Worm (Caenorhabditis elegans) whole organism, mixed stage, embryonic: ENCODE data around the gene R04B5.11.
A peak's percentile ranks its signal among the peaks of the same experiment; 100 is the strongest.

ENCODE experiments used
- M03D4.4 ChIP-seq: sonication (generic microtip); optimal IDR thresholded peaks from 2 replicates; lab custom pipeline; 2017; ENCODE audit warnings: mild to moderate bottlenecking, missing genetic modification characterization, missing compliant biosample characterization
- bed-3 ChIP-seq: fragments of 200-800 bp; sonication (Bioruptor generic); optimal IDR thresholded peaks from 3 replicates; lab custom pipeline; 2018; ENCODE audit warnings: mild to moderate bottlenecking, missing genetic modification characterization, moderate library complexity, missing compliant biosample characterization
- blmp-1 ChIP-seq: fragments of 150-350 bp; optimal IDR thresholded peaks from 2 replicates; lab custom pipeline; 2014; ENCODE audit warnings: missing biosample characterization, missing genetic modification characterization
- ceh-39 ChIP-seq: fragments of 150-350 bp; optimal IDR thresholded peaks from 2 replicates; lab custom pipeline; 2014; ENCODE audit warnings: missing biosample characterization, missing genetic modification characterization
- ceh-43 ChIP-seq: fragments of 200-800 bp; sonication (Bioruptor generic); optimal IDR thresholded peaks from 2 replicates; lab custom pipeline; 2018; ENCODE audit warnings: mild to moderate bottlenecking, missing genetic modification characterization, moderate library complexity, missing compliant biosample characterization
- ceh-83 ChIP-seq: fragments of 200-800 bp; sonication (Bioruptor generic); optimal IDR thresholded peaks from 2 replicates; lab custom pipeline; 2018; ENCODE audit warnings: mild to moderate bottlenecking, missing genetic modification characterization, missing compliant biosample characterization
- ces-1 ChIP-seq: fragments of 150-350 bp; optimal IDR thresholded peaks from 2 replicates; lab custom pipeline; 2014; ENCODE audit warnings: missing biosample characterization, missing genetic modification reagents, missing genetic modification characterization
- cnd-1 ChIP-seq: fragments of 200-800 bp; sonication (Bioruptor generic); optimal IDR thresholded peaks from 2 replicates; lab custom pipeline; 2018; ENCODE audit warnings: mild to moderate bottlenecking, missing genetic modification characterization, missing compliant biosample characterization
- drap-1 ChIP-seq: fragments of 200-800 bp; sonication (Bioruptor generic); optimal IDR thresholded peaks from 3 replicates; lab custom pipeline; 2018; ENCODE audit warnings: mild to moderate bottlenecking, missing genetic modification characterization, missing compliant biosample characterization
- elt-1 ChIP-seq: sonication (generic microtip); optimal IDR thresholded peaks from 2 replicates; lab custom pipeline; 2017; ENCODE audit warnings: missing genetic modification characterization, mild to moderate bottlenecking, missing compliant biosample characterization, antibody characterized with exemption, moderate library complexity, borderline replicate concordance; ENCODE audit not compliant: insufficient read depth
- elt-3 ChIP-seq: fragments of 150-350 bp; optimal IDR thresholded peaks from 2 replicates; lab custom pipeline; 2014; ENCODE audit warnings: missing biosample characterization, missing genetic modification characterization
- flh-1 ChIP-seq: fragments of 200-800 bp; sonication (Bioruptor generic); optimal IDR thresholded peaks from 2 replicates; lab custom pipeline; 2018; ENCODE audit warnings: mild to moderate bottlenecking, missing genetic modification characterization, moderate library complexity, missing compliant biosample characterization
- ham-2 ChIP-seq: fragments of 200-800 bp; sonication (Bioruptor generic); optimal IDR thresholded peaks from 2 replicates; lab custom pipeline; 2018; ENCODE audit warnings: mild to moderate bottlenecking, missing genetic modification characterization, missing compliant biosample characterization
- hlh-1 ChIP-seq: fragments of 150-350 bp; optimal IDR thresholded peaks from 2 replicates; lab custom pipeline; 2014; ENCODE audit warnings: missing biosample characterization, missing genetic modification reagents, missing genetic modification characterization
- lin-13 ChIP-seq: fragments of 150-350 bp; optimal IDR thresholded peaks from 2 replicates; lab custom pipeline; 2014; ENCODE audit warnings: missing biosample characterization, missing genetic modification characterization
- lin-32 ChIP-seq: fragments of 200-800 bp; sonication (Bioruptor generic); optimal IDR thresholded peaks from 2 replicates; lab custom pipeline; 2018; ENCODE audit warnings: mild to moderate bottlenecking, missing genetic modification characterization, missing compliant biosample characterization
- lsy-2 ChIP-seq: fragments of 150-350 bp; optimal IDR thresholded peaks from 2 replicates; lab custom pipeline; 2014; ENCODE audit warnings: missing biosample characterization, missing genetic modification characterization
- mab-5 ChIP-seq: fragments of 150-350 bp; optimal IDR thresholded peaks from 2 replicates; lab custom pipeline; 2014; ENCODE audit warnings: missing biosample characterization, missing genetic modification characterization
- mep-1 ChIP-seq: fragments of 150-350 bp; optimal IDR thresholded peaks from 2 replicates; lab custom pipeline; 2017; ENCODE audit warnings: missing biosample characterization, missing genetic modification reagents, missing genetic modification characterization, inconsistent platforms
- mls-2 ChIP-seq: sonication (generic microtip); optimal IDR thresholded peaks from 2 replicates; lab custom pipeline; 2016; ENCODE audit warnings: mild to moderate bottlenecking, missing genetic modification characterization, moderate library complexity, missing compliant biosample characterization
- nhr-12 ChIP-seq: fragments of 150-350 bp; optimal IDR thresholded peaks from 2 replicates; lab custom pipeline; 2014; ENCODE audit warnings: missing biosample characterization, missing genetic modification characterization
- nhr-2 ChIP-seq: fragments of 150-350 bp; optimal IDR thresholded peaks from 2 replicates; lab custom pipeline; 2014; ENCODE audit warnings: missing biosample characterization, missing genetic modification characterization
- nhr-237 ChIP-seq: fragments of 150-350 bp; optimal IDR thresholded peaks from 2 replicates; lab custom pipeline; 2014; ENCODE audit warnings: missing biosample characterization, missing genetic modification characterization
- nhr-28 ChIP-seq: fragments of 150-350 bp; optimal IDR thresholded peaks from 2 replicates; lab custom pipeline; 2014; ENCODE audit warnings: missing biosample characterization, missing genetic modification characterization
- nhr-76 ChIP-seq: sonication (generic microtip); optimal IDR thresholded peaks from 2 replicates; lab custom pipeline; 2017; ENCODE audit warnings: missing biosample characterization, missing genetic modification characterization
- pha-4 ChIP-seq: fragments of 150-350 bp; optimal IDR thresholded peaks from 2 replicates; lab custom pipeline; 2018; ENCODE audit warnings: missing biosample characterization, missing genetic modification reagents, missing genetic modification characterization
- sem-2 ChIP-seq: fragments of 200-800 bp; sonication (Bioruptor generic); optimal IDR thresholded peaks from 2 replicates; lab custom pipeline; 2018; ENCODE audit warnings: mild to moderate bottlenecking, missing genetic modification characterization, missing compliant biosample characterization
- snpc-4 ChIP-seq: fragments of 150-350 bp; optimal IDR thresholded peaks from 2 replicates; lab custom pipeline; 2014; ENCODE audit warnings: missing biosample characterization, missing genetic modification characterization
- sptf-1 ChIP-seq: sonication (generic microtip); optimal IDR thresholded peaks from 2 replicates; lab custom pipeline; 2017; ENCODE audit warnings: mild to moderate bottlenecking, missing genetic modification characterization, moderate library complexity, missing compliant biosample characterization
- tbx-8 ChIP-seq: fragments of 200-800 bp; sonication (Bioruptor generic); optimal IDR thresholded peaks from 2 replicates; lab custom pipeline; 2018; ENCODE audit warnings: mild to moderate bottlenecking, missing genetic modification characterization, moderate library complexity, missing compliant biosample characterization
- unc-120 ChIP-seq: sonication (generic microtip); optimal IDR thresholded peaks from 2 replicates; lab custom pipeline; 2017; ENCODE audit warnings: missing genetic modification characterization, missing compliant biosample characterization; ENCODE audit not compliant: poor library complexity, severe bottlenecking
- unc-39 ChIP-seq: fragments of 150-350 bp; optimal IDR thresholded peaks from 2 replicates; lab custom pipeline; 2014; ENCODE audit warnings: missing biosample characterization, missing genetic modification characterization
- unc-62 ChIP-seq: fragments of 150-350 bp; optimal IDR thresholded peaks from 2 replicates; lab custom pipeline; 2014; ENCODE audit warnings: missing biosample characterization, missing genetic modification reagents, missing genetic modification characterization
- zip-8 ChIP-seq: fragments of 150-350 bp; optimal IDR thresholded peaks from 2 replicates; lab custom pipeline; 2014; ENCODE audit warnings: missing biosample characterization, missing genetic modification characterization
- ztf-11 ChIP-seq: fragments of 150-350 bp; optimal IDR thresholded peaks from 2 replicates; lab custom pipeline; 2014; ENCODE audit warnings: missing biosample characterization, missing genetic modification characterization

The R04B5.11 gene

DNA sequence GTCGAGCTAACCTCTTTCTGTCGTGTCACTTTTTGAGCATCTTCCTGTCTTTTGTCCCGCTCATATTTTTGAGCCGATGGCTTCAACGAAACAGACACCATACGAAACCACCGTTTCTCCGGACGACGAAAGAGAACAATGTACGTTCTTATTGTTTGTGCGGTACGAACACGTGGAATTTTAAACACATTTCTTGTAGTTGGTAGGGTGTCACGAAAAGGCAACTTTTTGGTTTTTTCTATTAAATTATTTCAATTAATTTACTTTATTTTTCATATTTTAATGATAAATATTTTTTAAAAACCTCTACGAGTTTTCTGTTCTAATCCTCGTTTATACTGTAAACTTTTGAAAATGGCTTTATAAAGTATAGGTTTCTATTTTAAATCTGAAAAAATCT is at the start of gene R04B5.11:
Gene R04B5.11, minus strand, starts transcription at position 101 of the 400 bp plus-strand sequence.
- no peak for TF ChIP-seq ces-1 (GFP tag; lab: Kevin White, UChicago)
- no peak for TF ChIP-seq nhr-76 (tag; lab: Kevin White, UChicago)
- TF ChIP-seq unc-62 (GFP tag; lab: Kevin White, UChicago), result no peak
- no peak for TF ChIP-seq tbx-8
- TF ChIP-seq zip-8, result no peak
- no peak for TF ChIP-seq elt-1
- TF ChIP-seq ztf-11 (tag; lab: Kevin White, UChicago), result no peak

ce11 chrV:10134077-10134693 is 43.1 kb upstream of the R04B5.11 start, which contains the start of the genes C08B6.18, wdr-20 and C08B6.8:
Gene C08B6.18 (minus strand): TSS chrV:10134127.
Gene wdr-20 (minus strand): TSS chrV:10134158.
Gene C08B6.8 (plus strand): TSS chrV:10134643.
- TF ChIP-seq lin-13 (tag; lab: Kevin White, UChicago), result no peak
- TF ChIP-seq snpc-4 (tag; lab: Kevin White, UChicago), result no peak
- peak; percentile 40 for TF ChIP-seq ces-1 (GFP tag; lab: Kevin White, UChicago)
- no peak for TF ChIP-seq blmp-1 (tag; lab: Kevin White, UChicago)
- TF ChIP-seq ceh-43, result no peak
- TF ChIP-seq sptf-1 (tag; lab: Kevin White, UChicago), result no peak
- TF ChIP-seq lsy-2, result peak; percentile 41
- no peak for TF ChIP-seq mab-5
- TF ChIP-seq ham-2 (GFP tag; lab: Kevin White, UChicago), result no peak
- no peak for TF ChIP-seq cnd-1
- no peak for TF ChIP-seq M03D4.4
- no peak for TF ChIP-seq elt-3 (tag; lab: Kevin White, UChicago)
- no peak for TF ChIP-seq lin-32 (GFP tag; lab: Kevin White, UChicago)
- TF ChIP-seq hlh-1 (tag; lab: Kevin White, UChicago), result no peak
- TF ChIP-seq zip-8, result no peak
- TF ChIP-seq nhr-2 (tag; lab: Kevin White, UChicago), result no peak
- no peak for TF ChIP-seq ztf-11 (tag; lab: Kevin White, UChicago)
- no peak for TF ChIP-seq flh-1 (GFP tag; lab: Kevin White, UChicago)
- TF ChIP-seq nhr-237, result peak; percentile 26
- no peak for TF ChIP-seq nhr-28
- no peak for TF ChIP-seq unc-62 (GFP tag; lab: Kevin White, UChicago)
- TF ChIP-seq drap-1, result no peak
- no peak for TF ChIP-seq unc-120
- TF ChIP-seq nhr-12 (tag; lab: Kevin White, UChicago), result no peak
- TF ChIP-seq sem-2 (GFP tag; lab: Kevin White, UChicago), result no peak
- TF ChIP-seq ceh-83 (GFP tag; lab: Kevin White, UChicago), result no peak
- peak; percentile 59 for TF ChIP-seq mep-1
- TF ChIP-seq tbx-8, result no peak
- no peak for TF ChIP-seq bed-3 (GFP tag; lab: Kevin White, UChicago)
- TF ChIP-seq mls-2, result no peak
- no peak for TF ChIP-seq unc-39 (tag; lab: Kevin White, UChicago)
- no peak for TF ChIP-seq nhr-76 (tag; lab: Kevin White, UChicago)
- peak; percentile 26 for TF ChIP-seq pha-4
- TF ChIP-seq ceh-39 (tag; lab: Kevin White, UChicago), result no peak
- TF ChIP-seq elt-1, result no peak

DNA sequence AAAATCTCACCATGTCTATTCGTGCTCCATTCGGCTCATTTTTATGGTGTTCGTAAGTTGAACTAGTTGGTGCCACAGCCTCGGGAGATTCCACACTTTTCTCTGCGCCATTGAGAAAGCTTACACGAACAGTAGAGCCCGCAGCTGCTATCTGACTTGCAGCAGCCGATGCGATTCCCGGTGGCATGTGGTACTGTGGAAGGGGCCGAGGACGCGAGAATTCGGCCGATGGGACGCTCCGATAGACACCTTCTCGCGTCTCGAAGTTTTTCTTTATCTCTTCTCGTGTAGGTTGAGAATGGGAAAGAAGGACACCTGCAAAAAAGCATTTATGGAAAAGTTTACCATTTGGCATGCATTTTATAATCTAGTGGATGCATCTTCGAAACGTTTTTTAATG is 42.2 kb upstream of the R04B5.11 start:
- no peak for TF ChIP-seq unc-39 (tag; lab: Kevin White, UChicago)
- TF ChIP-seq sptf-1 (tag; lab: Kevin White, UChicago), result no peak
- TF ChIP-seq elt-1, result no peak
- TF ChIP-seq blmp-1 (tag; lab: Kevin White, UChicago), result no peak
- TF ChIP-seq zip-8, result no peak
- no peak for TF ChIP-seq lin-32 (GFP tag; lab: Kevin White, UChicago)
- TF ChIP-seq ces-1 (GFP tag; lab: Kevin White, UChicago), result no peak
- TF ChIP-seq ham-2 (GFP tag; lab: Kevin White, UChicago), result no peak
- TF ChIP-seq nhr-12 (tag; lab: Kevin White, UChicago), result no peak
- TF ChIP-seq elt-3 (tag; lab: Kevin White, UChicago), result no peak
- no peak for TF ChIP-seq ceh-43
- TF ChIP-seq unc-120, result no peak
- TF ChIP-seq mab-5, result no peak
- TF ChIP-seq hlh-1 (tag; lab: Kevin White, UChicago), result no peak

ce11 chrV:10130195-10130594 is 39.1 kb upstream of the R04B5.11 start, which contains the start of gene aos-1:
Gene aos-1 (minus strand): TSS chrV:10130295.
- TF ChIP-seq drap-1, result no peak
- TF ChIP-seq, all 35 proteins: peak for 0
